Worm (Caenorhabditis elegans) whole organism, L2 larva: ENCODE results near the gene T07A9.12.

ENCODE experiments used
- C34F6.9 ChIP-seq: fragments of 150-350 bp; optimal IDR thresholded peaks from 2 replicates; lab custom pipeline; 2014; ENCODE audit warnings: missing biosample characterization, missing genetic modification characterization
- F13H6.1 ChIP-seq: sonication (generic microtip); optimal IDR thresholded peaks from 2 replicates; lab custom pipeline; 2016; ENCODE audit warnings: missing genetic modification characterization, missing compliant biosample characterization
- R02D3.7 ChIP-seq: fragments of 150-350 bp; optimal IDR thresholded peaks from 2 replicates; lab custom pipeline; 2014; ENCODE audit warnings: missing biosample characterization, missing genetic modification characterization
- Y55F3AM.14 ChIP-seq: fragments of 200-800 bp; sonication (Bioruptor generic); optimal IDR thresholded peaks from 2 replicates; lab custom pipeline; 2018; ENCODE audit warnings: mild to moderate bottlenecking, missing genetic modification characterization, missing compliant biosample characterization
- ZK546.5 ChIP-seq: sonication (generic microtip); optimal IDR thresholded peaks from 2 replicates; lab custom pipeline; 2017; ENCODE audit warnings: missing biosample characterization, missing genetic modification characterization
- alr-1 ChIP-seq: fragments of 150-350 bp; optimal IDR thresholded peaks from 2 replicates; lab custom pipeline; 2014; ENCODE audit warnings: missing biosample characterization, missing genetic modification characterization
- aly-2 ChIP-seq: fragments of 150-350 bp; optimal IDR thresholded peaks from 2 replicates; lab custom pipeline; 2014; ENCODE audit warnings: missing biosample characterization, missing genetic modification characterization
- ama-1 ChIP-seq: fragments of 150-350 bp; optimal IDR thresholded peaks from 2 replicates; lab custom pipeline; 2018; ENCODE audit warnings: inconsistent platforms
- blmp-1 ChIP-seq: sonication (generic microtip); optimal IDR thresholded peaks from 2 replicates; lab custom pipeline; 2017; ENCODE audit warnings: missing genetic modification characterization, mild to moderate bottlenecking, missing compliant biosample characterization, antibody characterized with exemption, moderate library complexity; ENCODE audit not compliant: insufficient read depth
- ceh-16 ChIP-seq: fragments of 150-350 bp; optimal IDR thresholded peaks from 2 replicates; lab custom pipeline; 2014; ENCODE audit warnings: missing biosample characterization, missing genetic modification characterization
- ceh-82 ChIP-seq: fragments of 150-350 bp; optimal IDR thresholded peaks from 2 replicates; lab custom pipeline; 2014; ENCODE audit warnings: missing biosample characterization, missing genetic modification characterization
- crh-2 ChIP-seq: sonication (generic microtip); optimal IDR thresholded peaks from 2 replicates; lab custom pipeline; 2017; ENCODE audit warnings: missing biosample characterization, missing genetic modification characterization
- dmd-4 ChIP-seq: sonication (generic microtip); optimal IDR thresholded peaks from 2 replicates; lab custom pipeline; 2017; ENCODE audit warnings: missing biosample characterization, missing genetic modification characterization
- egl-27 ChIP-seq: sonication (generic microtip); optimal IDR thresholded peaks from 3 replicates; lab custom pipeline; 2017; ENCODE audit warnings: missing biosample characterization, missing genetic modification reagents, missing genetic modification characterization
- elt-1 ChIP-seq: fragments of 150-350 bp; optimal IDR thresholded peaks from 2 replicates; lab custom pipeline; 2014; ENCODE audit warnings: missing biosample characterization, missing genetic modification characterization
- elt-3 ChIP-seq: sonication (generic microtip); optimal IDR thresholded peaks from 2 replicates; lab custom pipeline; 2017; ENCODE audit warnings: missing biosample characterization, missing genetic modification characterization
- fos-1 ChIP-seq: fragments of 150-350 bp; optimal IDR thresholded peaks from 2 replicates; lab custom pipeline; 2014; ENCODE audit warnings: missing biosample characterization, missing genetic modification characterization
- gmeb-1 ChIP-seq: fragments of 150-350 bp; optimal IDR thresholded peaks from 2 replicates; lab custom pipeline; 2014; ENCODE audit warnings: missing biosample characterization, missing genetic modification characterization
- lin-11 ChIP-seq: fragments of 150-350 bp; sonication (generic microtip); optimal IDR thresholded peaks from 2 replicates; lab custom pipeline; 2014; ENCODE audit warnings: missing biosample characterization, missing genetic modification characterization, inconsistent platforms, mixed read lengths
- lin-13 ChIP-seq: fragments of 150-350 bp; optimal IDR thresholded peaks from 2 replicates; lab custom pipeline; 2014; ENCODE audit warnings: missing biosample characterization, missing genetic modification reagents, missing genetic modification characterization
- lin-39 ChIP-seq: fragments of 150-350 bp; optimal IDR thresholded peaks from 2 replicates; lab custom pipeline; 2014; ENCODE audit warnings: missing biosample characterization, missing genetic modification reagents, missing genetic modification characterization
- lsy-2 ChIP-seq, 2 experiments: fragments of 150-350 bp in 1 of 2; sonication (generic microtip) in 1 of 2; optimal IDR thresholded peaks; 2 replicates each; lab custom pipeline; 2014 to 2017; ENCODE audit warnings: missing biosample characterization in 2 of 2, missing genetic modification characterization in 2 of 2
- mab-5 ChIP-seq: fragments of 150-350 bp; optimal IDR thresholded peaks from 2 replicates; lab custom pipeline; 2014; ENCODE audit warnings: missing biosample characterization, missing genetic modification characterization
- mbf-1 ChIP-seq: sonication (generic microtip); optimal IDR thresholded peaks from 2 replicates; lab custom pipeline; 2017; ENCODE audit warnings: missing biosample characterization, missing genetic modification characterization
- mdl-1 ChIP-seq, 2 experiments: fragments of 150-350 bp in 1 of 2; sonication (generic microtip) in 1 of 2; optimal IDR thresholded peaks; 2 replicates each; lab custom pipeline; 2017; ENCODE audit warnings: missing biosample characterization in 2 of 2, missing genetic modification characterization in 2 of 2
- nhr-10 ChIP-seq: sonication (generic microtip); optimal IDR thresholded peaks from 2 replicates; lab custom pipeline; 2017; ENCODE audit warnings: missing biosample characterization, missing genetic modification characterization
- nhr-11 ChIP-seq: fragments of 150-350 bp; optimal IDR thresholded peaks from 2 replicates; lab custom pipeline; 2014; ENCODE audit warnings: missing biosample characterization, missing genetic modification characterization
- nhr-12 ChIP-seq: fragments of 150-350 bp; optimal IDR thresholded peaks from 2 replicates; lab custom pipeline; 2014; ENCODE audit warnings: missing biosample characterization, missing genetic modification characterization
- nhr-129 ChIP-seq: fragments of 150-350 bp; optimal IDR thresholded peaks from 2 replicates; lab custom pipeline; 2014; ENCODE audit warnings: missing biosample characterization, missing genetic modification characterization
- nhr-21 ChIP-seq: fragments of 150-350 bp; optimal IDR thresholded peaks from 2 replicates; lab custom pipeline; 2014; ENCODE audit warnings: missing biosample characterization, missing genetic modification characterization
- nhr-23 ChIP-seq: fragments of 150-350 bp; optimal IDR thresholded peaks from 2 replicates; lab custom pipeline; 2014; ENCODE audit warnings: missing biosample characterization, missing genetic modification reagents, missing genetic modification characterization
- nhr-237 ChIP-seq: fragments of 150-350 bp; optimal IDR thresholded peaks from 2 replicates; lab custom pipeline; 2014; ENCODE audit warnings: missing biosample characterization, missing genetic modification characterization
- nhr-25 ChIP-seq: fragments of 150-350 bp; sonication (generic microtip); optimal IDR thresholded peaks from 3 replicates; lab custom pipeline; 2014; ENCODE audit warnings: missing biosample characterization, missing genetic modification characterization
- nhr-6 ChIP-seq: fragments of 150-350 bp; optimal IDR thresholded peaks from 2 replicates; lab custom pipeline; 2014; ENCODE audit warnings: missing biosample characterization, missing genetic modification characterization
- nhr-77 ChIP-seq: fragments of 150-350 bp; optimal IDR thresholded peaks from 2 replicates; lab custom pipeline; 2014; ENCODE audit warnings: missing biosample characterization, missing genetic modification characterization
- peb-1 ChIP-seq: fragments of 150-350 bp; optimal IDR thresholded peaks from 2 replicates; lab custom pipeline; 2014; ENCODE audit warnings: missing biosample characterization, missing genetic modification characterization
- sem-4 ChIP-seq: fragments of 150-350 bp; optimal IDR thresholded peaks from 2 replicates; lab custom pipeline; 2014; ENCODE audit warnings: missing biosample characterization, missing genetic modification reagents, missing genetic modification characterization
- skn-1 ChIP-seq: sonication (generic microtip); optimal IDR thresholded peaks from 2 replicates; lab custom pipeline; 2017; ENCODE audit warnings: missing biosample characterization, missing genetic modification characterization
- sma-3 ChIP-seq: sonication (generic microtip); optimal IDR thresholded peaks from 2 replicates; lab custom pipeline; 2016; ENCODE audit warnings: missing genetic modification reagents, missing genetic modification characterization, missing compliant biosample characterization
- sma-9 ChIP-seq, 2 experiments: fragments of 150-350 bp in 1 of 2; sonication (generic microtip) in 1 of 2; optimal IDR thresholded peaks; 2 replicates each; lab custom pipeline; 2014 to 2016; ENCODE audit warnings: missing genetic modification characterization in 2 of 2, mild to moderate bottlenecking in 1 of 2, missing biosample characterization in 1 of 2, missing compliant biosample characterization in 1 of 2, missing genetic modification reagents in 1 of 2, moderate library complexity in 1 of 2
- snpc-4 ChIP-seq: fragments of 150-350 bp; optimal IDR thresholded peaks from 2 replicates; lab custom pipeline; 2014; ENCODE audit warnings: missing biosample characterization, missing genetic modification characterization
- unc-39 ChIP-seq: fragments of 150-350 bp; optimal IDR thresholded peaks from 2 replicates; lab custom pipeline; 2014; ENCODE audit warnings: missing biosample characterization, missing genetic modification characterization
- unc-55 ChIP-seq: fragments of 150-350 bp; sonication (generic microtip); optimal IDR thresholded peaks from 3 replicates; lab custom pipeline; 2014; ENCODE audit warnings: missing biosample characterization, missing genetic modification reagents, missing genetic modification characterization
- unc-62 ChIP-seq: fragments of 150-350 bp; optimal IDR thresholded peaks from 2 replicates; lab custom pipeline; 2014; ENCODE audit warnings: missing biosample characterization, missing genetic modification reagents, missing genetic modification characterization
- zag-1 ChIP-seq: fragments of 150-350 bp; optimal IDR thresholded peaks from 2 replicates; lab custom pipeline; 2014; ENCODE audit warnings: missing biosample characterization, missing genetic modification characterization
- ztf-1 ChIP-seq: fragments of 200-800 bp; sonication (Bioruptor generic); conservative IDR thresholded peaks from 2 replicates; pipeline ENCODE4 v1.3.6; 2022; ENCODE audit warnings: missing genetic modification characterization, missing compliant biosample characterization
- ztf-11 ChIP-seq: sonication (generic microtip); optimal IDR thresholded peaks from 2 replicates; lab custom pipeline; 2017; ENCODE audit warnings: missing biosample characterization, missing genetic modification characterization
- ztf-4 ChIP-seq: fragments of 150-350 bp; optimal IDR thresholded peaks from 2 replicates; lab custom pipeline; 2014; ENCODE audit warnings: missing biosample characterization, missing genetic modification characterization

T07A9.12 gene

DNA sequence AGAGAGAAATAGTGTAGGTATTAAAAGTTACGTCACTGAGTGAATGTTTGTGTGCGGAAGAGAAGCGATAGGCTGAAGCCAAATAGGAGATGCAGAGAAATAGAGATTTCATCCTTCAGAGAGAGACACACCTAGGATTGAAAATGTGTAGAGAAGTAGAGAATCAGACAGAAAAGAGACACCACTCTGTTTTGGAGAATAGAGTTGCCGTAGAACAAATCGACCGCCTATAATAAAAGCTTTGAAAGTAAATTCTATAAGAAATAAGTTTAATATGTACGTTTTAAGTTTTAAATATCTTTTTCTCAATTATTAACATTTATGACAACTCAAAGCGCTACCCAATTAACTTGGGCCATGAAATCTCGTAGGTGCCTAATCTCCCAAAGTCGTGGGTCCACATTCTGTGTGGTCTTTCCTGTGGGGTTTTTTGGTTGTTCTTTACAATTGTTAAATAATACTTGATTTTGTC is at the start of gene T07A9.12:
Gene T07A9.12, plus strand, starts transcription at position 448 of the 472 bp plus-strand sequence.
- TF ChIP-seq sem-4 (tag; lab: Kevin White, UChicago) (peak; percentile 47), ceh-16 (tag; lab: Kevin White, UChicago) (no peak), sma-9 (GFP tag; optimal IDR thresholded peaks at IDR 0.05; lab: Kevin White, UChicago) (peak; percentile 81), sma-9 (tag; optimal IDR thresholded peaks at IDR 0.05; lab: Kevin White, UChicago) (no peak), ZK546.5 (no peak), nhr-12 (tag; lab: Kevin White, UChicago) (no peak), mab-5 (tag; lab: Kevin White, UChicago) (no peak), C34F6.9 (tag; lab: Kevin White, UChicago) (peak; percentile 81), nhr-21 (peak; percentile 64), skn-1 (tag; lab: Kevin White, UChicago) (no peak), ztf-4 (tag; lab: Kevin White, UChicago) (no peak), ceh-82 (tag; lab: Kevin White, UChicago) (no peak), dmd-4 (no peak), nhr-6 (tag; lab: Kevin White, UChicago) (peak; percentile 64), F13H6.1 (tag; lab: Kevin White, UChicago) (peak; percentile 80), egl-27 (tag; lab: Kevin White, UChicago) (peak; percentile 9), unc-62 (no peak), crh-2 (tag; lab: Kevin White, UChicago) (peak; percentile 91), elt-3 (no peak), mdl-1 (tag; optimal IDR thresholded peaks at IDR 0.05; lab: Kevin White, UChicago) (no peak), nhr-10 (tag; lab: Kevin White, UChicago) (no peak), nhr-129 (tag; lab: Kevin White, UChicago) (peak; percentile 83), peb-1 (no peak), snpc-4 (tag; lab: Kevin White, UChicago) (no peak), nhr-11 (tag; lab: Kevin White, UChicago) (no peak), Y55F3AM.14 (GFP tag; lab: Kevin White, UChicago) (no peak), nhr-77 (tag; lab: Kevin White, UChicago) (no peak), lin-39 (no peak), mbf-1 (no peak), nhr-237 (tag; lab: Kevin White, UChicago) (no peak), lin-13 (GFP tag; lab: Kevin White, UChicago) (peak; percentile 79), unc-39 (tag; lab: Kevin White, UChicago) (no peak), aly-2 (tag; lab: Kevin White, UChicago) (no peak), lsy-2 (tag; optimal IDR thresholded peaks at IDR 0.05; lab: Kevin White, UChicago) (peak; percentile 51 to 86), unc-55 (peak; percentile 77), ztf-1 (GFP tag; lab: Robert Waterston, UW) (no peak), R02D3.7 (tag; lab: Kevin White, UChicago) (no peak), ama-1 (no peak), lin-11 (tag; lab: Kevin White, UChicago) (no peak), ztf-11 (tag; lab: Kevin White, UChicago) (no peak), alr-1 (tag; lab: Kevin White, UChicago) (no peak), fos-1 (tag; lab: Kevin White, UChicago) (peak; percentile 77), nhr-25 (tag; lab: Kevin White, UChicago) (peak; percentile 79), zag-1 (tag; lab: Kevin White, UChicago) (no peak), elt-1 (tag; lab: Kevin White, UChicago) (no peak), gmeb-1 (tag; lab: Kevin White, UChicago) (peak; percentile 41), blmp-1 (tag; lab: Kevin White, UChicago) (peak; percentile 32), nhr-23 (tag; lab: Kevin White, UChicago) (no peak), sma-3 (peak; percentile 79)
